Fruit fly (Drosophila melanogaster): ENCODE measurements around the gene gry.

dm6 chr3L:3247130-3248065 lies 48.5 kb downstream of the gry start, which contains the start of gene CG43389:
- TF ChIP-seq CG8478 (optimal IDR thresholded peaks at IDR 0.05), result no peak
- no peak for TF ChIP-seq CTCF (optimal IDR thresholded peaks at IDR 0.05)
